Worm (Caenorhabditis elegans): ENCODE results near the gene srh-203.

DNA sequence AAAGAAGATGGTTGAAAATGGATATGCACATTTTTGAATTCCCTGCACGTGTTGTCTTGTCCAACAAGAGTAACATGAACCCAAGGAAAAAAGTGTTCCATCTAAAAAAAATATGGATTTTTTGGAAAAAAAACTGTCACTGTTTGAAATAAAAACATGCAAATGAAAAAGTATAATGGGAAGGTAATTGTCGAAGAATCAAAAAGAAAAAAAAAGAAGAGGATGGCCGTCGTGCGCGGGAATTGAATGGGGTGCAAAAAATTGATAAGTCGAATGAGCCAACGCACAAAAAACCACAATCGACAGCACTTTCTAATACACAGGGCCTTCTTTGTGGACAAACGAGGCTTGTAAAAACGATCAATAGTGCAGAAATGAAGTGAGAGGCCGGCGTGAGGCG, 37.6 kb upstream of the srh-203 start, which contains the start of gene fbxa-102:
- TF ChIP-seq pqm-1 (tag; optimal IDR thresholded peaks at IDR 0.05): no peak
- no peak for TF ChIP-seq zip-4 (GFP tag; optimal IDR thresholded peaks at IDR 0.05)
- no peak for TF ChIP-seq unc-62 (GFP tag; optimal IDR thresholded peaks at IDR 0.05)
